Worm (Caenorhabditis elegans) whole organism, young adult: ENCODE measurements around the gene M04C3.1.

Experiments used
- D2030.7 ChIP-seq: fragments of 200-800 bp; sonication (Bioruptor generic); IDR thresholded peaks from 2 replicates; pipeline ENCODE4 v1.3.6; 2022; ENCODE audit warnings: missing genetic modification reagents, missing genetic modification characterization, missing compliant biosample characterization
- Y56A3A.18 ChIP-seq: fragments of 200-800 bp; sonication (Bioruptor generic); IDR thresholded peaks from 2 replicates; pipeline ENCODE4 v1.3.6; 2022; ENCODE audit warnings: missing genetic modification reagents, missing genetic modification characterization, missing compliant biosample characterization
- ama-1 ChIP-seq, 3 experiments: fragments of 150-350 bp in 1 of 3; sonication (generic microtip) in 2 of 3; optimal IDR thresholded peaks; 2 replicates each; lab custom pipeline; 2014 to 2018; ENCODE audit warnings: missing biosample characterization in 2 of 3, missing genetic modification characterization in 2 of 3, missing genetic modification reagents in 2 of 3
- him-1 ChIP-seq: sonication (generic microtip); optimal IDR thresholded peaks from 2 replicates; lab custom pipeline; 2016; ENCODE audit warnings: missing genotype, missing genetic modification reagents, missing genetic modification characterization, missing compliant biosample characterization
- hmg-20 ChIP-seq: fragments of 200-800 bp; sonication (Bioruptor generic); IDR thresholded peaks from 2 replicates; pipeline ENCODE4 v1.3.6; 2022; ENCODE audit warnings: missing genetic modification reagents, missing genetic modification characterization, missing compliant biosample characterization
- lin-26 ChIP-seq: fragments of 200-800 bp; sonication (Bioruptor generic); IDR thresholded peaks from 2 replicates; pipeline ENCODE4 v1.3.6; 2022; ENCODE audit warnings: missing genetic modification reagents, missing genetic modification characterization, missing compliant biosample characterization
- nfyb-1 ChIP-seq: fragments of 200-800 bp; sonication (Bioruptor generic); IDR thresholded peaks from 2 replicates; pipeline ENCODE4 v1.3.6; 2022; ENCODE audit warnings: missing genetic modification reagents, missing genetic modification characterization, missing compliant biosample characterization
- snpc-3.4 ChIP-seq: sonication (generic microtip); optimal IDR thresholded peaks from 2 replicates; lab custom pipeline; 2017; ENCODE audit warnings: missing genetic modification characterization, mild to moderate bottlenecking, missing compliant biosample characterization, antibody characterized with exemption, moderate library complexity, missing genotype, missing genetic modification reagents
- tlf-1 ChIP-seq: fragments of 200-800 bp; sonication (Bioruptor generic); optimal IDR thresholded peaks from 2 replicates; lab custom pipeline; 2018; ENCODE audit warnings: mild to moderate bottlenecking, missing genetic modification characterization, missing compliant biosample characterization
- unc-62 ChIP-seq: fragments of 150-350 bp; optimal IDR thresholded peaks from 2 replicates; lab custom pipeline; 2014; ENCODE audit warnings: missing biosample characterization, missing genetic modification reagents, missing genetic modification characterization

- TF ChIP-seq unc-62 (no peak), him-1 (tag; lab: Kevin White, UChicago) (no peak), snpc-3.4 (tag; lab: Kevin White, UChicago) (no peak), Y56A3A.18 (GFP tag; lab: Robert Waterston, UW) (no peak), lin-26 (GFP tag; lab: Robert Waterston, UW) (no peak), ama-1 (optimal IDR thresholded peaks at IDR 0.05; lab: Kevin White, UChicago) (no peak), ama-1 (GFP tag; optimal IDR thresholded peaks at IDR 0.05; lab: Kevin White, UChicago) (no peak), tlf-1 (no peak), D2030.7 (GFP tag; lab: Robert Waterston, UW) (no peak), hmg-20 (GFP tag; lab: Robert Waterston, UW) (no peak), nfyb-1 (GFP tag; lab: Robert Waterston, UW) (no peak)
These were observed 49.7 kb upstream of the M04C3.1 start for ce11 chrV:19495145-19495544.
